Fruit fly (Drosophila melanogaster) whole organism, wandering third instar larva: ENCODE measurements around the gene cu.

Source experiments
- Myc ChIP-seq: fragments of >200 bp; optimal IDR thresholded peaks from 2 replicates; lab custom pipeline; 2017
- dsf ChIP-seq: sonication (Bioruptor generic); optimal IDR thresholded peaks from 2 replicates; lab custom pipeline; 2016; ENCODE audit warnings: missing biosample characterization, missing genetic modification characterization, borderline replicate concordance
- sv ChIP-seq: fragments of 200-800 bp; sonication (Bioruptor generic); optimal IDR thresholded peaks from 3 replicates; lab custom pipeline; 2016; ENCODE audit warnings: missing biosample characterization, missing genetic modification characterization

- TF ChIP-seq sv (GFP tag; lab: Kevin White, UChicago) = no peak
- no peak for TF ChIP-seq Myc (lab: Kevin White, UChicago)
- no peak for TF ChIP-seq dsf (GFP tag; lab: Kevin White, UChicago)
Observed at dm6 chr3R:11170146-11170545, 27.2 kb upstream of the cu start, which contains the start of gene Ugt35B1.
